Worm (Caenorhabditis elegans): ENCODE results near the gene ent-7.

Gene ent-7

ce11 chrIV:9998487-9999218 lies 18.4 kb upstream of the ent-7 start, which contains the start of gene pyp-1 (continued):
- TF ChIP-seq fkh-8 (tag; optimal IDR thresholded peaks at IDR 0.05) (no peak), nhr-77 (tag; optimal IDR thresholded peaks at IDR 0.05) (no peak), efl-3 (GFP tag; optimal IDR thresholded peaks at IDR 0.05) (no peak), sox-4 (tag; optimal IDR thresholded peaks at IDR 0.05) (no peak), elt-2 (tag; optimal IDR thresholded peaks at IDR 0.05) (peak; percentile 20), ces-1 (GFP tag; optimal IDR thresholded peaks at IDR 0.05) (no peak), ets-5 (GFP tag; IDR thresholded peaks at IDR 0.05) (no peak), vab-15 (tag; optimal IDR thresholded peaks at IDR 0.05) (no peak), nhr-28 (tag; optimal IDR thresholded peaks at IDR 0.05) (no peak), xbp-1 (tag; optimal IDR thresholded peaks at IDR 0.05) (peak; percentile 10), egl-27 (tag; optimal IDR thresholded peaks at IDR 0.05) (no peak), pqm-1 (tag; optimal IDR thresholded peaks at IDR 0.05) (no peak), lir-3 (tag; optimal IDR thresholded peaks at IDR 0.05; ENCODE audit: poor library complexity) (no peak), tlp-1 (tag; optimal IDR thresholded peaks at IDR 0.05) (no peak), snu-23 (GFP tag; optimal IDR thresholded peaks at IDR 0.05) (peak; percentile 26), lin-14 (GFP tag; optimal IDR thresholded peaks at IDR 0.05) (no peak), C16A3.4 (tag; optimal IDR thresholded peaks at IDR 0.05) (no peak), nhr-237 (tag; optimal IDR thresholded peaks at IDR 0.05) (no peak), jun-1 (tag; optimal IDR thresholded peaks at IDR 0.05) (no peak), zag-1 (tag; optimal IDR thresholded peaks at IDR 0.05) (no peak), pax-3 (tag; optimal IDR thresholded peaks at IDR 0.05) (no peak), sup-37 (GFP tag; optimal IDR thresholded peaks at IDR 0.05) (no peak), dpl-1 (GFP tag; optimal IDR thresholded peaks at IDR 0.05) (peak in 1 of 3 experiments; percentile 41), ceh-82 (tag; optimal IDR thresholded peaks at IDR 0.05) (no peak), hlh-17 (GFP tag; optimal IDR thresholded peaks at IDR 0.05; ENCODE audit: borderline replicate concordance) (no peak), lin-39 (tag; optimal IDR thresholded peaks at IDR 0.05) (no peak), unc-62 (GFP tag; optimal IDR thresholded peaks at IDR 0.05) (no peak), tbx-2 (tag; optimal IDR thresholded peaks at IDR 0.05) (no peak), ama-1 (optimal IDR thresholded peaks at IDR 0.05) (no peak), nhr-12 (tag; optimal IDR thresholded peaks at IDR 0.05) (no peak), isw-1 (GFP tag; IDR thresholded peaks at IDR 0.05) (no peak)

- TF ChIP-seq ceh-63 (GFP tag; optimal IDR thresholded peaks at IDR 0.05) (no peak), C16A3.4 (tag; optimal IDR thresholded peaks at IDR 0.05) (no peak), sup-37 (GFP tag; optimal IDR thresholded peaks at IDR 0.05) (no peak), fos-1 (tag; optimal IDR thresholded peaks at IDR 0.05) (no peak), efl-1 (optimal IDR thresholded peaks at IDR 0.05) (no peak), efl-1 (GFP tag; optimal IDR thresholded peaks at IDR 0.05 in 1 of 2) (no peak), mab-9 (GFP tag; IDR thresholded peaks at IDR 0.05) (no peak), sptf-1 (tag; optimal IDR thresholded peaks at IDR 0.05) (no peak)
These were observed 15.3 kb upstream of the ent-7 start, which contains the start of gene C47E12.3 for ce11 chrIV:10001748-10002147. Gene C47E12.3 (minus strand): TSS chrIV:10001848.

- TF ChIP-seq lsy-2 (tag; optimal IDR thresholded peaks at IDR 0.05) (peak; percentile 81 to 96), lin-35 (GFP tag; optimal IDR thresholded peaks at IDR 0.05) (peak; percentile 31 to 47), efl-1 (optimal IDR thresholded peaks at IDR 0.05) (peak; percentile 37 to 44), efl-1 (GFP tag; optimal IDR thresholded peaks at IDR 0.05 in 1 of 2) (peak; percentile 27 to 94), nhr-47 (tag; optimal IDR thresholded peaks at IDR 0.05) (peak; percentile 22), snu-23 (GFP tag; optimal IDR thresholded peaks at IDR 0.05) (peak; percentile 37), nhr-71 (tag; optimal IDR thresholded peaks at IDR 0.05) (peak; percentile 9), mdl-1 (tag; optimal IDR thresholded peaks at IDR 0.05) (peak in 1 of 2 experiments; percentile 12), F16B12.6 (tag; optimal IDR thresholded peaks at IDR 0.05) (peak; percentile 87), lin-15B (tag; optimal IDR thresholded peaks at IDR 0.05) (peak; percentile 20), mep-1 (tag; optimal IDR thresholded peaks at IDR 0.05) (no peak), nhr-77 (tag; optimal IDR thresholded peaks at IDR 0.05) (no peak), ceh-82 (tag; optimal IDR thresholded peaks at IDR 0.05) (peak in 1 of 3 experiments; percentile 24), vab-15 (tag; optimal IDR thresholded peaks at IDR 0.05) (no peak), skn-1 (tag; optimal IDR thresholded peaks at IDR 0.05) (peak; percentile 82), nhr-237 (tag; optimal IDR thresholded peaks at IDR 0.05) (no peak), dpl-1 (GFP tag; optimal IDR thresholded peaks at IDR 0.05) (peak in 2 of 3 experiments; percentile 11 to 46)
These were observed 13.7 kb upstream of the ent-7 start, which contains the start of the genes C47E12.2 and sars-1 for ce11 chrIV:10003372-10003771. Gene C47E12.2 (minus strand): TSS chrIV:10003502. Gene sars-1 (plus strand): TSS chrIV:10003726.
